Worm (Caenorhabditis elegans) whole organism, L3 larva: ENCODE results near the gene K12H6.7.
A peak's percentile ranks its signal among the peaks of the same experiment; 100 is the strongest.

Experiments
- R02D3.7 ChIP-seq: fragments of 150-350 bp; optimal IDR thresholded peaks from 2 replicates; lab custom pipeline; 2014; ENCODE audit warnings: missing biosample characterization, missing genetic modification characterization
- aly-2 ChIP-seq: fragments of 150-350 bp; optimal IDR thresholded peaks from 2 replicates; lab custom pipeline; 2014; ENCODE audit warnings: missing biosample characterization, missing genetic modification characterization
- ama-1 ChIP-seq: fragments of 150-350 bp; optimal IDR thresholded peaks from 2 replicates; lab custom pipeline; 2018
- ceh-16 ChIP-seq: sonication (generic microtip); optimal IDR thresholded peaks from 2 replicates; lab custom pipeline; 2017; ENCODE audit warnings: missing biosample characterization, missing genetic modification characterization
- ceh-82 ChIP-seq: fragments of 150-350 bp; optimal IDR thresholded peaks from 2 replicates; lab custom pipeline; 2014; ENCODE audit warnings: missing biosample characterization, missing genetic modification characterization
- ceh-9 ChIP-seq: sonication (generic microtip); optimal IDR thresholded peaks from 2 replicates; lab custom pipeline; 2018; ENCODE audit warnings: missing biosample characterization, missing genetic modification characterization
- egl-5 ChIP-seq: fragments of 150-350 bp; optimal IDR thresholded peaks from 2 replicates; lab custom pipeline; 2017; ENCODE audit warnings: missing biosample characterization, missing genetic modification reagents, missing genetic modification characterization, inconsistent platforms
- elt-3 ChIP-seq, 3 experiments: fragments of 150-350 bp in 1 of 3; sonication (generic microtip) in 2 of 3; optimal IDR thresholded peaks; 2 replicates in 2 of 3; 4 replicates in 1 of 3; lab custom pipeline; 2014 to 2017; ENCODE audit warnings: missing biosample characterization in 3 of 3, missing genetic modification characterization in 3 of 3
- fkh-10 ChIP-seq: sonication (generic microtip); optimal IDR thresholded peaks from 2 replicates; lab custom pipeline; 2017; ENCODE audit warnings: missing biosample characterization, missing genetic modification reagents, missing genetic modification characterization
- fkh-2 ChIP-seq: fragments of 150-350 bp; optimal IDR thresholded peaks from 2 replicates; lab custom pipeline; 2014; ENCODE audit warnings: missing biosample characterization, missing genetic modification reagents, missing genetic modification characterization
- hmg-11 ChIP-seq: sonication (generic microtip); optimal IDR thresholded peaks from 2 replicates; lab custom pipeline; 2016; ENCODE audit warnings: missing genetic modification characterization, missing compliant biosample characterization
- jun-1 ChIP-seq: fragments of 150-350 bp; optimal IDR thresholded peaks from 2 replicates; lab custom pipeline; 2014; ENCODE audit warnings: missing biosample characterization, missing genetic modification reagents, missing genetic modification characterization
- lin-15B ChIP-seq: fragments of 150-350 bp; optimal IDR thresholded peaks from 2 replicates; lab custom pipeline; 2014; ENCODE audit warnings: missing biosample characterization, missing genetic modification characterization
- lsy-12 ChIP-seq: sonication (generic microtip); optimal IDR thresholded peaks from 2 replicates; lab custom pipeline; 2016; ENCODE audit warnings: mild to moderate bottlenecking, missing genetic modification characterization, missing compliant biosample characterization
- mml-1 ChIP-seq: fragments of 150-350 bp; sonication (generic microtip); optimal IDR thresholded peaks from 3 replicates; lab custom pipeline; 2014; ENCODE audit warnings: missing biosample characterization, missing genetic modification characterization
- nhr-11 ChIP-seq: fragments of 150-350 bp; optimal IDR thresholded peaks from 2 replicates; lab custom pipeline; 2014; ENCODE audit warnings: missing biosample characterization, missing genetic modification characterization
- nhr-12 ChIP-seq: fragments of 150-350 bp; optimal IDR thresholded peaks from 2 replicates; lab custom pipeline; 2014; ENCODE audit warnings: missing biosample characterization, missing genetic modification characterization
- nhr-23 ChIP-seq: fragments of 150-350 bp; optimal IDR thresholded peaks from 2 replicates; lab custom pipeline; 2014; ENCODE audit warnings: missing biosample characterization, missing genetic modification reagents, missing genetic modification characterization
- nhr-237 ChIP-seq: fragments of 150-350 bp; optimal IDR thresholded peaks from 2 replicates; lab custom pipeline; 2014; ENCODE audit warnings: missing biosample characterization, missing genetic modification characterization
- nhr-25 ChIP-seq: sonication (generic microtip); optimal IDR thresholded peaks from 2 replicates; lab custom pipeline; 2017; ENCODE audit warnings: missing biosample characterization, missing genetic modification characterization
- nhr-28 ChIP-seq: fragments of 150-350 bp; optimal IDR thresholded peaks from 2 replicates; lab custom pipeline; 2014; ENCODE audit warnings: missing biosample characterization, missing genetic modification characterization
- nhr-43 ChIP-seq: sonication (generic microtip); optimal IDR thresholded peaks from 2 replicates; lab custom pipeline; 2016; ENCODE audit warnings: mild to moderate bottlenecking, missing genetic modification characterization, missing compliant biosample characterization; ENCODE audit not compliant: poor library complexity, severe bottlenecking
- nhr-67 ChIP-seq: fragments of 150-350 bp; optimal IDR thresholded peaks from 2 replicates; lab custom pipeline; 2014; ENCODE audit warnings: missing biosample characterization, missing genetic modification characterization
- nhr-76 ChIP-seq: fragments of 150-350 bp; sonication (generic microtip); optimal IDR thresholded peaks from 5 replicates; lab custom pipeline; 2014; ENCODE audit warnings: missing biosample characterization, missing genetic modification characterization
- nhr-77 ChIP-seq: fragments of 150-350 bp; optimal IDR thresholded peaks from 2 replicates; lab custom pipeline; 2014; ENCODE audit warnings: missing biosample characterization, missing genetic modification characterization
- pha-4 ChIP-seq: fragments of 150-350 bp; optimal IDR thresholded peaks from 2 replicates; lab custom pipeline; 2014; ENCODE audit warnings: missing biosample characterization, missing genetic modification reagents, missing genetic modification characterization
- pqm-1 ChIP-seq: fragments of 150-350 bp; optimal IDR thresholded peaks from 2 replicates; lab custom pipeline; 2017; ENCODE audit warnings: missing biosample characterization, missing genetic modification characterization, inconsistent platforms
- sea-2 ChIP-seq: fragments of 150-350 bp; sonication (generic microtip); optimal IDR thresholded peaks from 4 replicates; lab custom pipeline; 2014; ENCODE audit warnings: missing biosample characterization, missing genetic modification reagents, missing genetic modification characterization
- skn-1 ChIP-seq: fragments of 150-350 bp; optimal IDR thresholded peaks from 2 replicates; lab custom pipeline; 2014; ENCODE audit warnings: missing biosample characterization, missing genetic modification characterization
- snpc-4 ChIP-seq: fragments of 150-350 bp; optimal IDR thresholded peaks from 2 replicates; lab custom pipeline; 2014; ENCODE audit warnings: missing biosample characterization, missing genetic modification characterization
- tbx-2 ChIP-seq: sonication (generic microtip); optimal IDR thresholded peaks from 2 replicates; lab custom pipeline; 2016; ENCODE audit warnings: mild to moderate bottlenecking, missing genetic modification characterization, missing compliant biosample characterization
- unc-39 ChIP-seq: sonication (generic microtip); optimal IDR thresholded peaks from 4 replicates; lab custom pipeline; 2017; ENCODE audit warnings: missing biosample characterization, missing genetic modification characterization
- unc-62 ChIP-seq: fragments of 150-350 bp; sonication (generic microtip); optimal IDR thresholded peaks from 4 replicates; lab custom pipeline; 2014; ENCODE audit warnings: missing biosample characterization, missing genetic modification reagents, missing genetic modification characterization
- zag-1 ChIP-seq: fragments of 150-350 bp; optimal IDR thresholded peaks from 2 replicates; lab custom pipeline; 2014; ENCODE audit warnings: missing biosample characterization, missing genetic modification characterization
- ztf-11 ChIP-seq: fragments of 150-350 bp; optimal IDR thresholded peaks from 2 replicates; lab custom pipeline; 2014; ENCODE audit warnings: missing biosample characterization, missing genetic modification characterization

The K12H6.7 gene

ce11 chrII:2822435-2822920 lies 14.3 kb downstream of the K12H6.7 start, which contains the start of the genes fut-4 and K12H6.10:
Gene fut-4 (minus strand): TSS chrII:2822535.
Gene K12H6.10 (plus strand): TSS chrII:2822870.
- no peak for TF ChIP-seq nhr-12
- TF ChIP-seq elt-3 (tag; optimal IDR thresholded peaks at IDR 0.05; lab: Kevin White, UChicago), result no peak
- TF ChIP-seq nhr-67, result no peak
- no peak for TF ChIP-seq sea-2 (GFP tag; lab: Kevin White, UChicago)
- TF ChIP-seq aly-2 (tag; lab: Kevin White, UChicago), result no peak

ce11 chrII:2816676-2817075 lies 20.1 kb downstream of the K12H6.7 start, which contains the start of gene set-13:
Gene set-13 (plus strand): TSS chrII:2816976.
- TF ChIP-seq ceh-82 (tag; lab: Kevin White, UChicago) (no peak), ama-1 (no peak), aly-2 (tag; lab: Kevin White, UChicago) (no peak), egl-5 (tag; lab: Kevin White, UChicago) (no peak), snpc-4 (tag; lab: Kevin White, UChicago) (no peak), ztf-11 (tag; lab: Kevin White, UChicago) (no peak), nhr-237 (no peak)
- TF ChIP-seq, all 47 proteins: peak for 0

ce11 chrII:2815444-2815843 lies 21.3 kb downstream of the K12H6.7 start, which contains the start of gene K12H6.2:
Gene K12H6.2 (minus strand): TSS chrII:2815544.
- no peak for TF ChIP-seq egl-5 (tag; lab: Kevin White, UChicago)
- no peak for TF ChIP-seq ceh-9 (tag; lab: Kevin White, UChicago)
- no peak for TF ChIP-seq nhr-11
- no peak for TF ChIP-seq nhr-43 (tag; lab: Kevin White, UChicago)
- no peak for TF ChIP-seq nhr-23 (tag; lab: Kevin White, UChicago)
- no peak for TF ChIP-seq tbx-2
- TF ChIP-seq zag-1 (tag; lab: Kevin White, UChicago), result no peak
- TF ChIP-seq ceh-16 (tag; lab: Kevin White, UChicago), result no peak
- TF ChIP-seq unc-39 (tag; lab: Kevin White, UChicago), result no peak
- no peak for TF ChIP-seq aly-2 (tag; lab: Kevin White, UChicago)
- TF ChIP-seq nhr-12, result no peak
- TF ChIP-seq ceh-82 (tag; lab: Kevin White, UChicago), result no peak
- no peak for TF ChIP-seq pha-4
- TF ChIP-seq snpc-4 (tag; lab: Kevin White, UChicago), result no peak
- no peak for TF ChIP-seq nhr-76
- TF ChIP-seq R02D3.7 (tag; lab: Kevin White, UChicago), result no peak
- TF ChIP-seq nhr-25 (tag; lab: Kevin White, UChicago), result no peak

- TF ChIP-seq snpc-4 (tag; lab: Kevin White, UChicago) (no peak), tbx-2 (no peak), fkh-10 (GFP tag; lab: Kevin White, UChicago) (no peak), lsy-12 (tag; lab: Kevin White, UChicago) (no peak), aly-2 (tag; lab: Kevin White, UChicago) (no peak), elt-3 (tag; optimal IDR thresholded peaks at IDR 0.05; lab: Kevin White, UChicago) (no peak), nhr-77 (tag; lab: Kevin White, UChicago) (no peak), ceh-82 (tag; lab: Kevin White, UChicago) (no peak)
These were observed 21.7 kb downstream of the K12H6.7 start for ce11 chrII:2815017-2815416.

- TF ChIP-seq pqm-1 (tag; lab: Kevin White, UChicago) (no peak), hmg-11 (tag; lab: Kevin White, UChicago) (peak; percentile 3), ztf-11 (tag; lab: Kevin White, UChicago) (no peak), pha-4 (peak; percentile 58), nhr-11 (peak; percentile 34)
These were observed 29.0 kb downstream of the K12H6.7 start, which contains the start of gene K12H6.12 for ce11 chrII:2807674-2808206. Gene K12H6.12 (plus strand): TSS chrII:2808156.

- TF ChIP-seq jun-1 (tag; lab: Kevin White, UChicago) (no peak), nhr-25 (tag; lab: Kevin White, UChicago) (no peak), lin-15B (tag; lab: Kevin White, UChicago) (no peak), unc-62 (GFP tag; lab: Kevin White, UChicago) (no peak), mml-1 (tag; lab: Kevin White, UChicago) (no peak), nhr-23 (tag; lab: Kevin White, UChicago) (peak; percentile 33), skn-1 (tag; lab: Kevin White, UChicago) (no peak), pha-4 (no peak), elt-3 (tag; optimal IDR thresholded peaks at IDR 0.05; lab: Kevin White, UChicago) (peak in 1 of 3 experiments; percentile 64), nhr-28 (no peak), fkh-2 (tag; lab: Kevin White, UChicago) (no peak), nhr-77 (tag; lab: Kevin White, UChicago) (no peak), nhr-67 (no peak)
These were observed 31.2 kb downstream of the K12H6.7 start for ce11 chrII:2805566-2805965.
